Worm (Caenorhabditis elegans) whole organism, L3 larva: Measurements from ENCODE around the gene dpy-4.
A peak's percentile ranks its signal among the peaks of the same experiment; 100 is the strongest.

Experiments used
- R02D3.7 ChIP-seq: fragments of 150-350 bp; optimal IDR thresholded peaks from 2 replicates; lab custom pipeline; 2014; ENCODE audit warnings: missing biosample characterization, missing genetic modification characterization
- ZK546.5 ChIP-seq: sonication (generic microtip); optimal IDR thresholded peaks from 2 replicates; lab custom pipeline; 2017; ENCODE audit warnings: missing biosample characterization, missing genetic modification characterization
- aly-2 ChIP-seq: fragments of 150-350 bp; optimal IDR thresholded peaks from 2 replicates; lab custom pipeline; 2014; ENCODE audit warnings: missing biosample characterization, missing genetic modification characterization
- ama-1 ChIP-seq: fragments of 150-350 bp; optimal IDR thresholded peaks from 2 replicates; lab custom pipeline; 2018
- ceh-16 ChIP-seq: sonication (generic microtip); optimal IDR thresholded peaks from 2 replicates; lab custom pipeline; 2017; ENCODE audit warnings: missing biosample characterization, missing genetic modification characterization
- ceh-28 ChIP-seq: fragments of 150-350 bp; optimal IDR thresholded peaks from 2 replicates; lab custom pipeline; 2014; ENCODE audit warnings: missing biosample characterization, missing genetic modification reagents, missing genetic modification characterization
- ceh-82 ChIP-seq: fragments of 150-350 bp; optimal IDR thresholded peaks from 2 replicates; lab custom pipeline; 2014; ENCODE audit warnings: missing biosample characterization, missing genetic modification characterization
- ceh-9 ChIP-seq: sonication (generic microtip); optimal IDR thresholded peaks from 2 replicates; lab custom pipeline; 2018; ENCODE audit warnings: missing biosample characterization, missing genetic modification characterization
- daf-12 ChIP-seq: fragments of 150-350 bp; optimal IDR thresholded peaks from 2 replicates; lab custom pipeline; 2014; ENCODE audit warnings: missing biosample characterization, missing genetic modification reagents, missing genetic modification characterization
- egl-27 ChIP-seq: sonication (generic microtip); optimal IDR thresholded peaks from 4 replicates; lab custom pipeline; 2017; ENCODE audit warnings: missing biosample characterization, missing genetic modification reagents, missing genetic modification characterization
- egl-5 ChIP-seq: fragments of 150-350 bp; optimal IDR thresholded peaks from 2 replicates; lab custom pipeline; 2017; ENCODE audit warnings: missing biosample characterization, missing genetic modification reagents, missing genetic modification characterization, inconsistent platforms
- elt-1 ChIP-seq: fragments of 150-350 bp; optimal IDR thresholded peaks from 2 replicates; lab custom pipeline; 2014; ENCODE audit warnings: missing biosample characterization, missing genetic modification characterization
- elt-2 ChIP-seq: sonication (generic microtip); optimal IDR thresholded peaks from 2 replicates; lab custom pipeline; 2016; ENCODE audit warnings: missing genetic modification reagents, mild to moderate bottlenecking, missing genetic modification characterization, missing compliant biosample characterization
- elt-3 ChIP-seq, 3 experiments: fragments of 150-350 bp in 1 of 3; sonication (generic microtip) in 2 of 3; optimal IDR thresholded peaks; 2 replicates in 2 of 3; 4 replicates in 1 of 3; lab custom pipeline; 2014 to 2017; ENCODE audit warnings: missing biosample characterization in 3 of 3, missing genetic modification characterization in 3 of 3
- eor-1 ChIP-seq, 2 experiments: fragments of 150-350 bp; optimal IDR thresholded peaks; 2 replicates each; lab custom pipeline; 2014 to 2018; ENCODE audit warnings: missing biosample characterization in 2 of 2, missing genetic modification characterization in 2 of 2
- fkh-10 ChIP-seq: sonication (generic microtip); optimal IDR thresholded peaks from 2 replicates; lab custom pipeline; 2017; ENCODE audit warnings: missing biosample characterization, missing genetic modification reagents, missing genetic modification characterization
- fkh-2 ChIP-seq: fragments of 150-350 bp; optimal IDR thresholded peaks from 2 replicates; lab custom pipeline; 2014; ENCODE audit warnings: missing biosample characterization, missing genetic modification reagents, missing genetic modification characterization
- fos-1 ChIP-seq: fragments of 150-350 bp; optimal IDR thresholded peaks from 2 replicates; lab custom pipeline; 2014; ENCODE audit warnings: missing biosample characterization, missing genetic modification characterization
- hmg-11 ChIP-seq: sonication (generic microtip); optimal IDR thresholded peaks from 2 replicates; lab custom pipeline; 2016; ENCODE audit warnings: missing genetic modification characterization, missing compliant biosample characterization
- jun-1 ChIP-seq: fragments of 150-350 bp; optimal IDR thresholded peaks from 2 replicates; lab custom pipeline; 2014; ENCODE audit warnings: missing biosample characterization, missing genetic modification reagents, missing genetic modification characterization
- lin-15B ChIP-seq: fragments of 150-350 bp; optimal IDR thresholded peaks from 2 replicates; lab custom pipeline; 2014; ENCODE audit warnings: missing biosample characterization, missing genetic modification characterization
- lin-39 ChIP-seq: fragments of 150-350 bp; optimal IDR thresholded peaks from 2 replicates; lab custom pipeline; 2018; ENCODE audit warnings: missing biosample characterization, missing genetic modification reagents, missing genetic modification characterization
- lsy-12 ChIP-seq: sonication (generic microtip); optimal IDR thresholded peaks from 2 replicates; lab custom pipeline; 2016; ENCODE audit warnings: mild to moderate bottlenecking, missing genetic modification characterization, missing compliant biosample characterization
- mdl-1 ChIP-seq: fragments of 150-350 bp; optimal IDR thresholded peaks from 2 replicates; lab custom pipeline; 2014; ENCODE audit warnings: missing biosample characterization, missing genetic modification characterization
- mml-1 ChIP-seq: fragments of 150-350 bp; sonication (generic microtip); optimal IDR thresholded peaks from 3 replicates; lab custom pipeline; 2014; ENCODE audit warnings: missing biosample characterization, missing genetic modification characterization
- nfya-1 ChIP-seq: sonication (generic microtip); optimal IDR thresholded peaks from 2 replicates; lab custom pipeline; 2017; ENCODE audit warnings: missing genetic modification characterization, mild to moderate bottlenecking, missing compliant biosample characterization, antibody characterized with exemption, moderate library complexity; ENCODE audit not compliant: insufficient read depth
- nhr-11 ChIP-seq: fragments of 150-350 bp; optimal IDR thresholded peaks from 2 replicates; lab custom pipeline; 2014; ENCODE audit warnings: missing biosample characterization, missing genetic modification characterization
- nhr-12 ChIP-seq: fragments of 150-350 bp; optimal IDR thresholded peaks from 2 replicates; lab custom pipeline; 2014; ENCODE audit warnings: missing biosample characterization, missing genetic modification characterization
- nhr-23 ChIP-seq: fragments of 150-350 bp; optimal IDR thresholded peaks from 2 replicates; lab custom pipeline; 2014; ENCODE audit warnings: missing biosample characterization, missing genetic modification reagents, missing genetic modification characterization
- nhr-237 ChIP-seq: fragments of 150-350 bp; optimal IDR thresholded peaks from 2 replicates; lab custom pipeline; 2014; ENCODE audit warnings: missing biosample characterization, missing genetic modification characterization
- nhr-25 ChIP-seq: sonication (generic microtip); optimal IDR thresholded peaks from 2 replicates; lab custom pipeline; 2017; ENCODE audit warnings: missing biosample characterization, missing genetic modification characterization
- nhr-28 ChIP-seq: fragments of 150-350 bp; optimal IDR thresholded peaks from 2 replicates; lab custom pipeline; 2014; ENCODE audit warnings: missing biosample characterization, missing genetic modification characterization
- nhr-43 ChIP-seq: sonication (generic microtip); optimal IDR thresholded peaks from 2 replicates; lab custom pipeline; 2016; ENCODE audit warnings: mild to moderate bottlenecking, missing genetic modification characterization, missing compliant biosample characterization; ENCODE audit not compliant: poor library complexity, severe bottlenecking
- nhr-67 ChIP-seq: fragments of 150-350 bp; optimal IDR thresholded peaks from 2 replicates; lab custom pipeline; 2014; ENCODE audit warnings: missing biosample characterization, missing genetic modification characterization
- nhr-76 ChIP-seq: fragments of 150-350 bp; sonication (generic microtip); optimal IDR thresholded peaks from 5 replicates; lab custom pipeline; 2014; ENCODE audit warnings: missing biosample characterization, missing genetic modification characterization
- nhr-77 ChIP-seq: fragments of 150-350 bp; optimal IDR thresholded peaks from 2 replicates; lab custom pipeline; 2014; ENCODE audit warnings: missing biosample characterization, missing genetic modification characterization
- pha-4 ChIP-seq: fragments of 150-350 bp; optimal IDR thresholded peaks from 2 replicates; lab custom pipeline; 2014; ENCODE audit warnings: missing biosample characterization, missing genetic modification reagents, missing genetic modification characterization
- pqm-1 ChIP-seq: fragments of 150-350 bp; optimal IDR thresholded peaks from 2 replicates; lab custom pipeline; 2017; ENCODE audit warnings: missing biosample characterization, missing genetic modification characterization, inconsistent platforms
- sea-2 ChIP-seq: fragments of 150-350 bp; sonication (generic microtip); optimal IDR thresholded peaks from 4 replicates; lab custom pipeline; 2014; ENCODE audit warnings: missing biosample characterization, missing genetic modification reagents, missing genetic modification characterization
- skn-1 ChIP-seq: fragments of 150-350 bp; optimal IDR thresholded peaks from 2 replicates; lab custom pipeline; 2014; ENCODE audit warnings: missing biosample characterization, missing genetic modification characterization
- snpc-4 ChIP-seq: fragments of 150-350 bp; optimal IDR thresholded peaks from 2 replicates; lab custom pipeline; 2014; ENCODE audit warnings: missing biosample characterization, missing genetic modification characterization
- tbx-2 ChIP-seq: sonication (generic microtip); optimal IDR thresholded peaks from 2 replicates; lab custom pipeline; 2016; ENCODE audit warnings: mild to moderate bottlenecking, missing genetic modification characterization, missing compliant biosample characterization
- unc-39 ChIP-seq: sonication (generic microtip); optimal IDR thresholded peaks from 4 replicates; lab custom pipeline; 2017; ENCODE audit warnings: missing biosample characterization, missing genetic modification characterization
- unc-62 ChIP-seq: fragments of 150-350 bp; sonication (generic microtip); optimal IDR thresholded peaks from 4 replicates; lab custom pipeline; 2014; ENCODE audit warnings: missing biosample characterization, missing genetic modification reagents, missing genetic modification characterization
- zag-1 ChIP-seq: fragments of 150-350 bp; optimal IDR thresholded peaks from 2 replicates; lab custom pipeline; 2014; ENCODE audit warnings: missing biosample characterization, missing genetic modification characterization
- ztf-11 ChIP-seq: fragments of 150-350 bp; optimal IDR thresholded peaks from 2 replicates; lab custom pipeline; 2014; ENCODE audit warnings: missing biosample characterization, missing genetic modification characterization
- ztf-4 ChIP-seq: fragments of 150-350 bp; optimal IDR thresholded peaks from 2 replicates; lab custom pipeline; 2014; ENCODE audit warnings: missing biosample characterization, missing genetic modification characterization

Gene dpy-4

DNA sequence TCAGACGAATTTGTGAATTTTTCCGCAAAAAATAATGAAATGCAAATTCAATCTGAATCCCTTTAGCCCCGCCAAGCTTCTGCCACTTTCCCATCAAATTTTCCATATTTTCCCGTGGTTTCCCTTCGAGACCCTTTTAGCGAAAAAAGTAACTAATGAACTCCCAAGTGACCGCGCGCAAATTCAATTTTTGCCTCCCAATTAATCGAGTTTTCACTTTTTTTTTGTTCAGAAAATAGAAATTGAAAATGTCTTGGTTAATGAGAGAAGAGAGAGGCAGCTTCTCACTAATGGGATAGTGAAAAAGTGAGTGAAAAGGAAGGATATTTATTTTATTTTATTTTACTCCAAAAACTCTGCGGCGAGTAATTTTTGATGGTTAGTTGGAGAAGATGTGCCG lies 26.5 kb downstream of the dpy-4 start:
- TF ChIP-seq aly-2 (tag; lab: Kevin White, UChicago): no peak
- no peak for TF ChIP-seq nhr-12 (tag; lab: Kevin White, UChicago)
- TF ChIP-seq ztf-11 (tag; lab: Kevin White, UChicago): no peak
- no peak for TF ChIP-seq nhr-43 (tag; lab: Kevin White, UChicago)
- no peak for TF ChIP-seq ZK546.5 (tag; lab: Kevin White, UChicago)
- no peak for TF ChIP-seq fos-1 (tag; lab: Kevin White, UChicago)
- no peak for TF ChIP-seq elt-3 (tag; optimal IDR thresholded peaks at IDR 0.05; lab: Kevin White, UChicago)
- TF ChIP-seq nhr-25: no peak
- no peak for TF ChIP-seq ceh-82
- no peak for TF ChIP-seq ceh-9 (tag; lab: Kevin White, UChicago)
- no peak for TF ChIP-seq nhr-67 (tag; lab: Kevin White, UChicago)

DNA sequence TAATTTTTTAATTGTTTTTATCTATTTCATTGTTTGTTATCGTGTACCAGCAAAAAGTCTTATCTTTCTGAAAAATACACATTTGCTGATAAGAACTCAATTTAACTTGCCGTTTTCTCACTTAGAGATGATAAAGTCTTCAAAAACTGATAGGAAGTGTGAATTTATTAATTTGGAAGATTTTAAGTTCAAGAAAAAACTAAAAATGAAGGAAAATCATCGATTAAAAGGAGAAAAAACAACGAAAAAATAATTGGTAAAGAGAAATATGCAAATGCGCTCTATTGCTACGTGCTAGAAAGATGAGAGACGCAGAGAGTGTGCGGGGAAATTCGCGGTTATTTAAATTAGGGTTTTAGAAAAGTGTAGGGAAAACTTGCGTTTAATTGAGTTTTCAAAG lies 27.2 kb downstream of the dpy-4 start:
- TF ChIP-seq egl-27 (tag; lab: Kevin White, UChicago) (no peak), ZK546.5 (tag; lab: Kevin White, UChicago) (no peak), pqm-1 (tag; lab: Kevin White, UChicago) (peak; percentile 86), ceh-9 (tag; lab: Kevin White, UChicago) (no peak), nhr-237 (tag; lab: Kevin White, UChicago) (no peak), hmg-11 (tag; lab: Kevin White, UChicago) (peak; percentile 62), elt-2 (peak; percentile 97), fkh-10 (peak; percentile 10), zag-1 (no peak), nhr-76 (no peak), jun-1 (tag; lab: Kevin White, UChicago) (peak; percentile 26), elt-1 (tag; lab: Kevin White, UChicago) (no peak), mdl-1 (tag; lab: Kevin White, UChicago) (no peak), eor-1 (tag; optimal IDR thresholded peaks at IDR 0.05; lab: Kevin White, UChicago) (no peak), nhr-67 (tag; lab: Kevin White, UChicago) (no peak), aly-2 (tag; lab: Kevin White, UChicago) (no peak), nhr-25 (peak; percentile 51), unc-62 (no peak), nhr-23 (no peak), R02D3.7 (tag; lab: Kevin White, UChicago) (peak; percentile 74), elt-3 (tag; optimal IDR thresholded peaks at IDR 0.05; lab: Kevin White, UChicago) (no peak), fos-1 (tag; lab: Kevin White, UChicago) (no peak), nhr-11 (tag; lab: Kevin White, UChicago) (no peak), mml-1 (tag; lab: Kevin White, UChicago) (no peak), lin-39 (tag; lab: Kevin White, UChicago) (peak; percentile 12), ama-1 (lab: Kevin White, UChicago) (no peak), ceh-28 (no peak), lsy-12 (tag; lab: Kevin White, UChicago) (no peak), unc-39 (tag; lab: Kevin White, UChicago) (no peak), nhr-77 (tag; lab: Kevin White, UChicago) (no peak), snpc-4 (tag; lab: Kevin White, UChicago) (peak; percentile 87), fkh-2 (tag; lab: Kevin White, UChicago) (no peak), nhr-28 (tag; lab: Kevin White, UChicago) (no peak), nhr-43 (tag; lab: Kevin White, UChicago) (no peak), pha-4 (tag; lab: Kevin White, UChicago) (peak; percentile 74), egl-5 (tag; lab: Kevin White, UChicago) (no peak), ceh-82 (no peak), nfya-1 (tag; lab: Kevin White, UChicago) (peak; percentile 86), nhr-12 (tag; lab: Kevin White, UChicago) (no peak), ztf-11 (tag; lab: Kevin White, UChicago) (no peak), ceh-16 (no peak), ztf-4 (tag; lab: Kevin White, UChicago) (no peak), tbx-2 (no peak), skn-1 (tag; lab: Kevin White, UChicago) (peak; percentile 19), sea-2 (GFP tag; lab: Kevin White, UChicago) (no peak), lin-15B (tag; lab: Kevin White, UChicago) (peak; percentile 91), daf-12 (no peak)
- TF ChIP-seq, all 47 proteins: peak for 13
